Fruit fly (Drosophila melanogaster) whole organism, embryonic: Measurements from ENCODE around the gene CG31855.

ENCODE experiments used
- Adf1 ChIP-seq: fragments of 200-800 bp; sonication (Bioruptor generic); IDR thresholded peaks from 2 replicates; pipeline ENCODE4 v1.3.6; 2022; ENCODE audit warnings: missing biosample characterization, missing genetic modification characterization
- Bteb2 ChIP-seq: fragments of 200-800 bp; sonication (Bioruptor generic); optimal IDR thresholded peaks from 2 replicates; lab custom pipeline; 2016; ENCODE audit warnings: missing biosample characterization, missing genetic modification characterization
- CG10147 ChIP-seq: fragments of 200-800 bp; sonication (Bioruptor generic); optimal IDR thresholded peaks from 2 replicates; lab custom pipeline; 2019; ENCODE audit warnings: missing biosample characterization, mild to moderate bottlenecking, missing genetic modification characterization, moderate library complexity
- CG11456 ChIP-seq: fragments of 200-800 bp; sonication (Bioruptor generic); IDR thresholded peaks from 3 replicates; pipeline ENCODE4 v1.3.6; 2022; ENCODE audit warnings: missing biosample characterization, missing genetic modification characterization
- CG12299 ChIP-seq: fragments of 200-800 bp; sonication (Bioruptor generic); optimal IDR thresholded peaks from 2 replicates; lab custom pipeline; 2018; ENCODE audit warnings: missing biosample characterization, mild to moderate bottlenecking, missing genetic modification characterization
- CG13894 ChIP-seq: fragments of 200-800 bp; sonication (Bioruptor generic); optimal IDR thresholded peaks from 3 replicates; lab custom pipeline; 2018; ENCODE audit warnings: missing biosample characterization, mild to moderate bottlenecking, missing genetic modification characterization, moderate library complexity
- CG1647 ChIP-seq: fragments of 200-800 bp; sonication (Bioruptor generic); optimal IDR thresholded peaks from 3 replicates; lab custom pipeline; 2016; ENCODE audit warnings: missing biosample characterization, missing genetic modification characterization
- CG16813 ChIP-seq: fragments of 200-800 bp; sonication (Bioruptor generic); IDR thresholded peaks from 3 replicates; pipeline ENCODE4 v1.3.6; 2022; ENCODE audit warnings: missing biosample characterization, missing genetic modification characterization; ENCODE audit not compliant: partially characterized antibody
- CG16815 ChIP-seq: fragments of 200-800 bp; sonication (Bioruptor generic); optimal IDR thresholded peaks from 3 replicates; lab custom pipeline; 2017; ENCODE audit warnings: missing biosample characterization, mild to moderate bottlenecking, missing genetic modification characterization
- CG16863 ChIP-seq: fragments of 200-800 bp; sonication (Bioruptor generic); optimal IDR thresholded peaks from 3 replicates; lab custom pipeline; 2016; ENCODE audit warnings: missing biosample characterization, missing genetic modification characterization
- CG17612 ChIP-seq: fragments of 200-800 bp; sonication (Bioruptor generic); IDR thresholded peaks from 2 replicates; pipeline ENCODE4 v1.3.6; 2022; ENCODE audit warnings: missing biosample characterization, missing genetic modification characterization
- CG1832 ChIP-seq: fragments of 200-800 bp; sonication (Bioruptor generic); optimal IDR thresholded peaks from 2 replicates; lab custom pipeline; 2017; ENCODE audit warnings: missing biosample characterization, mild to moderate bottlenecking, missing genetic modification characterization, inconsistent platforms
- CG2889 ChIP-seq: fragments of 200-800 bp; sonication (Bioruptor generic); IDR thresholded peaks from 3 replicates; pipeline ENCODE4 v1.3.6; 2022; ENCODE audit warnings: missing biosample characterization, missing genetic modification characterization
- CG31224 ChIP-seq: fragments of 200-800 bp; sonication (Bioruptor generic); IDR thresholded peaks from 2 replicates; pipeline ENCODE4 v1.3.6; 2022; ENCODE audit warnings: missing biosample characterization, missing genetic modification characterization
- CG31388 ChIP-seq: fragments of 200-800 bp; sonication (Bioruptor generic); optimal IDR thresholded peaks from 2 replicates; lab custom pipeline; 2016; ENCODE audit warnings: missing biosample characterization, missing genetic modification characterization
- CG31441 ChIP-seq: fragments of 200-800 bp; sonication (Bioruptor generic); IDR thresholded peaks from 2 replicates; pipeline ENCODE4 v1.3.6; 2022; ENCODE audit warnings: missing biosample characterization, missing genetic modification characterization
- CG3407 ChIP-seq: fragments of 200-800 bp; sonication (Bioruptor generic); optimal IDR thresholded peaks from 2 replicates; lab custom pipeline; 2018; ENCODE audit warnings: missing biosample characterization, mild to moderate bottlenecking, missing genetic modification characterization
- CG4707 ChIP-seq: fragments of 200-800 bp; sonication (Bioruptor generic); optimal IDR thresholded peaks from 2 replicates; lab custom pipeline; 2018; ENCODE audit warnings: missing biosample characterization, mild to moderate bottlenecking, missing genetic modification characterization, moderate library complexity
- CG4854 ChIP-seq: fragments of 200-800 bp; sonication (Bioruptor generic); optimal IDR thresholded peaks from 2 replicates; lab custom pipeline; 2016; ENCODE audit warnings: missing biosample characterization, missing genetic modification characterization, inconsistent platforms
- CG7839 ChIP-seq: fragments of 200-800 bp; sonication (Bioruptor generic); optimal IDR thresholded peaks from 3 replicates; lab custom pipeline; 2018; ENCODE audit warnings: missing biosample characterization, mild to moderate bottlenecking, missing genetic modification characterization, moderate library complexity
- CG8089 ChIP-seq: fragments of 200-800 bp; sonication (Bioruptor generic); optimal IDR thresholded peaks from 3 replicates; lab custom pipeline; 2016; ENCODE audit warnings: missing biosample characterization, missing genetic modification characterization
- CHES-1-like ChIP-seq: fragments of 200-800 bp; sonication (Bioruptor generic); optimal IDR thresholded peaks from 2 replicates; lab custom pipeline; 2016; ENCODE audit warnings: missing biosample characterization, missing genetic modification characterization
- E2f2 ChIP-seq: fragments of 200-800 bp; sonication (Bioruptor generic); IDR thresholded peaks from 2 replicates; pipeline ENCODE4 v1.3.6; 2022; ENCODE audit warnings: missing biosample characterization, missing genetic modification characterization
- Ets97D ChIP-seq: fragments of 200-800 bp; sonication (Bioruptor generic); optimal IDR thresholded peaks from 3 replicates; lab custom pipeline; 2016; ENCODE audit warnings: missing biosample characterization, missing genetic modification characterization
- HHEX ChIP-seq: fragments of 200-800 bp; sonication (Bioruptor generic); optimal IDR thresholded peaks from 3 replicates; lab custom pipeline; 2017; ENCODE audit warnings: missing biosample characterization, mild to moderate bottlenecking, missing genetic modification characterization, missing genetic modification reagents
- Hand ChIP-seq: fragments of 200-800 bp; sonication (Bioruptor generic); optimal IDR thresholded peaks from 2 replicates; lab custom pipeline; 2017; ENCODE audit warnings: mild to moderate bottlenecking, missing biosample characterization, missing genetic modification reagents, missing genetic modification characterization
- Lpt ChIP-seq: fragments of >200 bp; optimal IDR thresholded peaks from 2 replicates; lab custom pipeline; 2018; ENCODE audit warnings: missing biosample characterization, missing genetic modification characterization
- Meics ChIP-seq: fragments of 200-800 bp; sonication (Bioruptor generic); optimal IDR thresholded peaks from 2 replicates; lab custom pipeline; 2017; ENCODE audit warnings: missing biosample characterization, mild to moderate bottlenecking, missing genetic modification characterization
- NFAT ChIP-seq: fragments of 200-800 bp; sonication (Bioruptor generic); IDR thresholded peaks from 2 replicates; pipeline ENCODE4 v1.3.6; 2022; ENCODE audit warnings: missing biosample characterization, missing genetic modification characterization
- NK7.1 ChIP-seq: fragments of 200-800 bp; sonication (Bioruptor generic); optimal IDR thresholded peaks from 3 replicates; lab custom pipeline; 2016; ENCODE audit warnings: missing biosample characterization, missing genetic modification characterization
- Sox102F ChIP-seq: fragments of 200-800 bp; sonication (Bioruptor generic); optimal IDR thresholded peaks from 2 replicates; lab custom pipeline; 2018; ENCODE audit warnings: missing biosample characterization, mild to moderate bottlenecking, missing genetic modification characterization, moderate library complexity
- ase ChIP-seq: fragments of 200-800 bp; sonication (Bioruptor generic); IDR thresholded peaks from 3 replicates; pipeline ENCODE4 v1.3.6; 2022; ENCODE audit warnings: missing biosample characterization, missing genetic modification characterization
- ash1 ChIP-seq: fragments of 200-800 bp; sonication (Bioruptor generic); optimal IDR thresholded peaks from 2 replicates; lab custom pipeline; 2018; ENCODE audit warnings: missing biosample characterization, mild to moderate bottlenecking, missing genetic modification characterization
- bowl ChIP-seq: fragments of 200-800 bp; sonication (Bioruptor generic); IDR thresholded peaks from 2 replicates; pipeline ENCODE4 v1.3.6; 2022; ENCODE audit warnings: missing biosample characterization, missing genetic modification characterization
- br ChIP-seq: fragments of >200 bp; optimal IDR thresholded peaks from 2 replicates; lab custom pipeline; 2017
- btn ChIP-seq: fragments of 200-800 bp; sonication (Bioruptor generic); optimal IDR thresholded peaks from 2 replicates; lab custom pipeline; 2016; ENCODE audit warnings: missing biosample characterization, missing genetic modification characterization
- cad ChIP-seq: fragments of >200 bp; optimal IDR thresholded peaks from 2 replicates; lab custom pipeline; 2017; ENCODE audit warnings: missing biosample characterization, missing genetic modification characterization
- cas ChIP-seq: fragments of 200-800 bp; sonication (Bioruptor generic); IDR thresholded peaks from 2 replicates; pipeline ENCODE4 v1.3.6; 2022; ENCODE audit warnings: missing biosample characterization, missing genetic modification characterization
- cg ChIP-seq: fragments of 200-800 bp; sonication (Bioruptor generic); optimal IDR thresholded peaks from 3 replicates; lab custom pipeline; 2019; ENCODE audit warnings: missing biosample characterization, mild to moderate bottlenecking, missing genetic modification characterization, moderate library complexity
- chinmo ChIP-seq: fragments of 200-800 bp; sonication (Bioruptor generic); IDR thresholded peaks from 4 replicates; pipeline ENCODE4 v1.3.6; 2022; ENCODE audit warnings: missing biosample characterization, missing genetic modification characterization; ENCODE audit not compliant: partially characterized antibody
- ewg ChIP-seq: fragments of 200-800 bp; sonication (Bioruptor generic); optimal IDR thresholded peaks from 3 replicates; lab custom pipeline; 2017; ENCODE audit warnings: mild to moderate bottlenecking, missing biosample characterization, missing genetic modification reagents, missing genetic modification characterization
- her ChIP-seq: fragments of 200-800 bp; sonication (Bioruptor generic); optimal IDR thresholded peaks from 2 replicates; lab custom pipeline; 2016; ENCODE audit warnings: missing biosample characterization, missing genetic modification characterization
- hth ChIP-seq: fragments of >200 bp; optimal IDR thresholded peaks from 2 replicates; lab custom pipeline; 2017; ENCODE audit warnings: inconsistent platforms
- lmd ChIP-seq: fragments of 200-800 bp; sonication (Bioruptor generic); IDR thresholded peaks from 2 replicates; pipeline ENCODE4 v1.3.6; 2022; ENCODE audit warnings: missing biosample characterization, missing genetic modification characterization
- luna ChIP-seq: fragments of 200-800 bp; sonication (Bioruptor generic); optimal IDR thresholded peaks from 2 replicates; lab custom pipeline; 2016; ENCODE audit warnings: missing biosample characterization, missing genetic modification characterization
- mld ChIP-seq: fragments of 200-800 bp; sonication (Bioruptor generic); IDR thresholded peaks from 3 replicates; pipeline ENCODE4 v1.3.6; 2022; ENCODE audit warnings: missing biosample characterization, missing genetic modification characterization; ENCODE audit not compliant: partially characterized antibody
- nerfin-2 ChIP-seq: fragments of 200-800 bp; sonication (Bioruptor generic); IDR thresholded peaks from 2 replicates; pipeline ENCODE4 v1.3.6; 2022; ENCODE audit warnings: missing biosample characterization, missing genetic modification characterization; ENCODE audit not compliant: partially characterized antibody
- sc ChIP-seq, 3 experiments: fragments of >200 bp in 2 of 3; fragments of 200-800 bp in 1 of 3; sonication (Bioruptor generic) in 1 of 3; optimal IDR thresholded peaks; 2 replicates in 2 of 3; 3 replicates in 1 of 3; lab custom pipeline; 2017; ENCODE audit warnings: mild to moderate bottlenecking in 1 of 3, missing biosample characterization in 1 of 3, missing genetic modification characterization in 1 of 3, missing genetic modification reagents in 1 of 3
- sna ChIP-seq: fragments of 200-800 bp; sonication (Bioruptor generic); IDR thresholded peaks from 2 replicates; pipeline ENCODE4 v1.3.6; 2022; ENCODE audit warnings: missing biosample characterization, missing genetic modification characterization; ENCODE audit not compliant: partially characterized antibody
- ttk ChIP-seq: fragments of 200-800 bp; sonication (Bioruptor generic); IDR thresholded peaks from 2 replicates; pipeline ENCODE4 v2.1.2; 2022; ENCODE audit warnings: missing biosample characterization, missing genetic modification characterization
- twi ChIP-seq: fragments of 200-800 bp; optimal IDR thresholded peaks from 2 replicates; lab custom pipeline; 2019; ENCODE audit warnings: missing biosample characterization, mild to moderate bottlenecking, missing genetic modification characterization, moderate library complexity
- vfl ChIP-seq: fragments of 200-800 bp; sonication (Bioruptor generic); optimal IDR thresholded peaks from 2 replicates; lab custom pipeline; 2016; ENCODE audit warnings: missing biosample characterization, missing genetic modification characterization

The CG31855 gene

DNA sequence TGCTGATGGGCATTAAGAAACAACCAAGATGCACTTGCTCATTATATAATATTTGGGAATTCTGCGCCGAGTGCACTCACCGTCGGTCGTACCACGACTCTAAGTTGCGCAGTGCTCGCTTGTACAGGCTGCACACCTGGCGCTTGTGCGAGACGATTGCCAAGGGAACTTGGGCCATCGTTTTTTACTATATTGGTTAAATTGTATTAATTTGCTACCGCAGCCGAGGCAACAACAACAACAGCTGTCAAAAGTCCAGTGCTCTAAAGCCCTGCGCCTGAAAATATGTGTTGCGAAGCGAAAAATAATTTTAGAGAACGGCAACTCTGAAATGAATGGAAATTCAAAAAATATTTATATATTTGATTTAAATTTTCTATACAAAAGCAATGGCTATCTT lies 1.8 kb downstream of the CG31855 start, which contains the start of gene ND-B22 (continued):
- peak; percentile 26 for TF ChIP-seq CG3407 (GFP tag; lab: Kevin White, UChicago)
- peak; percentile 52 for TF ChIP-seq ewg (GFP tag; lab: Kevin White, UChicago)
- peak; percentile 41 for TF ChIP-seq CG7839 (tag; lab: Kevin White, UChicago)
- no peak for TF ChIP-seq CG17612 (GFP tag; lab: Robert Waterston, UW)
- no peak for TF ChIP-seq cas (GFP tag; lab: Robert Waterston, UW)
- no peak for TF ChIP-seq cad (GFP tag; lab: Kevin White, UChicago)
- TF ChIP-seq CG16815 (GFP tag; lab: Kevin White, UChicago) = no peak
- TF ChIP-seq nerfin-2 = no peak
- TF ChIP-seq bowl (GFP tag; lab: Robert Waterston, UW) = no peak
- peak; percentile 21; the same call in 1 of the 3 replicates for TF ChIP-seq CG16813 (GFP tag; lab: Robert Waterston, UW)
- no peak for TF ChIP-seq CG31388
- peak; percentile 17 for TF ChIP-seq CG10147 (GFP tag; lab: Kevin White, UChicago)
- no peak for TF ChIP-seq hth (lab: Kevin White, UChicago)
- no peak for TF ChIP-seq btn (GFP tag; lab: Kevin White, UChicago)
- peak; percentile 39; the same call in 1 of the 2 replicates for TF ChIP-seq CG31441 (GFP tag; lab: Robert Waterston, UW)
- no peak for TF ChIP-seq lmd (GFP tag; lab: Robert Waterston, UW)
- TF ChIP-seq ttk (GFP tag; lab: Robert Waterston, UW) = no peak
- peak; percentile 93 for TF ChIP-seq E2f2
- TF ChIP-seq br (lab: Kevin White, UChicago) = no peak
- TF ChIP-seq sc (optimal IDR thresholded peaks at IDR 0.05; lab: Kevin White, UChicago) = no peak
- no peak for TF ChIP-seq sc (GFP tag; optimal IDR thresholded peaks at IDR 0.05; lab: Kevin White, UChicago)
- no peak for TF ChIP-seq CG31224 (GFP tag; lab: Robert Waterston, UW)
- peak; percentile 71 for TF ChIP-seq Ets97D (GFP tag; lab: Kevin White, UChicago)
- no peak for TF ChIP-seq vfl (GFP tag; lab: Kevin White, UChicago)
- TF ChIP-seq Sox102F (GFP tag; lab: Kevin White, UChicago) = no peak
- TF ChIP-seq Bteb2 (GFP tag; lab: Kevin White, UChicago) = peak; percentile 8
- TF ChIP-seq HHEX = peak; percentile 47
- no peak for TF ChIP-seq CG16863 (GFP tag; lab: Kevin White, UChicago)
- TF ChIP-seq CG11456 = peak; percentile 12; the same call in 1 of the 3 replicates
- no peak for TF ChIP-seq CG12299 (tag; lab: Kevin White, UChicago)
- TF ChIP-seq ase (GFP tag; lab: Robert Waterston, UW) = no peak
- no peak for TF ChIP-seq Hand (GFP tag; lab: Kevin White, UChicago)
- TF ChIP-seq ash1 = no peak
- no peak; the same call in 1 of the 2 replicates for TF ChIP-seq NFAT (GFP tag; lab: Robert Waterston, UW)
- no peak for TF ChIP-seq mld (GFP tag; lab: Robert Waterston, UW)
- peak; percentile 34 for TF ChIP-seq NK7.1 (GFP tag; lab: Kevin White, UChicago)
- TF ChIP-seq sna (GFP tag; lab: Robert Waterston, UW) = peak; percentile 43; the same call in 1 of the 2 replicates
- no peak for TF ChIP-seq her (GFP tag; lab: Kevin White, UChicago)
- TF ChIP-seq CG1647 (GFP tag; lab: Kevin White, UChicago) = peak; percentile 54
- no peak for TF ChIP-seq CG4854 (GFP tag; lab: Kevin White, UChicago)
- TF ChIP-seq luna (GFP tag; lab: Kevin White, UChicago) = no peak
- TF ChIP-seq CG13894 (tag; lab: Kevin White, UChicago) = peak; percentile 8
- TF ChIP-seq twi = peak; percentile 12
- TF ChIP-seq Lpt (GFP tag; lab: Kevin White, UChicago) = no peak
- no peak for TF ChIP-seq CG8089 (GFP tag; lab: Kevin White, UChicago)
- TF ChIP-seq Adf1 = no peak; the same call in 1 of the 2 replicates
- TF ChIP-seq CHES-1-like (GFP tag; lab: Kevin White, UChicago) = no peak
- no peak for TF ChIP-seq cg
- no peak for TF ChIP-seq CG1832 (GFP tag; lab: Kevin White, UChicago)
- no peak for TF ChIP-seq CG4707 (GFP tag; lab: Kevin White, UChicago)
- peak; percentile 36 for TF ChIP-seq Meics (GFP tag; lab: Kevin White, UChicago)
- TF ChIP-seq CG2889 (GFP tag; lab: Robert Waterston, UW) = no peak
- no peak for TF ChIP-seq chinmo (GFP tag; lab: Robert Waterston, UW)
